Fruit fly (Drosophila melanogaster) whole organism, adult: ENCODE measurements around the gene CG33721.
A peak's percentile ranks its signal among the peaks of the same experiment; 100 is the strongest.

Experiments used
- CG11617 ChIP-seq: fragments of 200-800 bp; sonication (Bioruptor generic); optimal IDR thresholded peaks from 2 replicates; lab custom pipeline; 2017; ENCODE audit warnings: mild to moderate bottlenecking, missing biosample characterization, missing genetic modification reagents, missing genetic modification characterization
- CG12768 ChIP-seq: fragments of 200-800 bp; sonication (Bioruptor generic); optimal IDR thresholded peaks from 2 replicates; lab custom pipeline; 2017; ENCODE audit warnings: missing biosample characterization, missing genetic modification characterization, mild to moderate bottlenecking, moderate library complexity, missing genetic modification reagents
- CG14711 ChIP-seq: fragments of 200-800 bp; sonication (Bioruptor generic); optimal IDR thresholded peaks from 2 replicates; lab custom pipeline; 2018; ENCODE audit warnings: missing biosample characterization, mild to moderate bottlenecking, missing genetic modification characterization, moderate library complexity
- CG1620 ChIP-seq: fragments of 200-800 bp; sonication (Bioruptor generic); optimal IDR thresholded peaks from 2 replicates; lab custom pipeline; 2016; ENCODE audit warnings: missing biosample characterization, missing genetic modification characterization
- CG33017 ChIP-seq: fragments of 200-800 bp; sonication (Bioruptor generic); optimal IDR thresholded peaks from 2 replicates; lab custom pipeline; 2018; ENCODE audit warnings: missing biosample characterization, mild to moderate bottlenecking, missing genetic modification characterization, moderate library complexity
- CG5204 ChIP-seq: fragments of 200-800 bp; sonication (Bioruptor generic); optimal IDR thresholded peaks from 2 replicates; lab custom pipeline; 2016; ENCODE audit warnings: missing biosample characterization, missing genetic modification characterization
- CG7045 ChIP-seq: fragments of 200-800 bp; sonication (Bioruptor generic); optimal IDR thresholded peaks from 2 replicates; lab custom pipeline; 2017; ENCODE audit warnings: missing biosample characterization, mild to moderate bottlenecking, missing genetic modification characterization
- CG7101 ChIP-seq: fragments of 200-800 bp; sonication (Bioruptor generic); optimal IDR thresholded peaks from 2 replicates; lab custom pipeline; 2018; ENCODE audit warnings: missing biosample characterization, mild to moderate bottlenecking, missing genetic modification characterization, moderate library complexity
- Clk ChIP-seq: fragments of 200-800 bp; sonication (Bioruptor generic); optimal IDR thresholded peaks from 2 replicates; lab custom pipeline; 2017; ENCODE audit warnings: missing biosample characterization, missing genetic modification characterization
- Crg-1 ChIP-seq: fragments of 200-800 bp; sonication (Bioruptor generic); optimal IDR thresholded peaks from 2 replicates; lab custom pipeline; 2016; ENCODE audit warnings: missing biosample characterization, missing genetic modification characterization
- Hr96 ChIP-seq: fragments of 200-800 bp; sonication (Bioruptor generic); optimal IDR thresholded peaks from 2 replicates; lab custom pipeline; 2016; ENCODE audit warnings: missing biosample characterization, missing genetic modification characterization
- Mnt ChIP-seq: fragments of 200-800 bp; sonication (Bioruptor generic); optimal IDR thresholded peaks from 2 replicates; lab custom pipeline; 2016; ENCODE audit warnings: missing biosample characterization, mild to moderate bottlenecking, missing genetic modification characterization
- bab1 ChIP-seq: fragments of 200-800 bp; sonication (Bioruptor generic); optimal IDR thresholded peaks from 3 replicates; lab custom pipeline; 2019; ENCODE audit warnings: missing biosample characterization, mild to moderate bottlenecking, missing genetic modification characterization, moderate library complexity
- cic ChIP-seq: fragments of 200-800 bp; sonication (Bioruptor generic); optimal IDR thresholded peaks from 2 replicates; lab custom pipeline; 2017; ENCODE audit warnings: missing biosample characterization, mild to moderate bottlenecking, missing genetic modification characterization, moderate library complexity
- cnc ChIP-seq, 2 experiments: fragments of >200 bp; optimal IDR thresholded peaks; 2 replicates each; lab custom pipeline; 2017
- kay ChIP-seq: fragments of 200-800 bp; sonication (Bioruptor generic); peaks from one replicate; lab custom pipeline; 2016; ENCODE audit warnings: missing biosample characterization, missing genetic modification characterization, borderline replicate concordance
- ovo ChIP-seq: fragments of 200-800 bp; sonication (Bioruptor generic); optimal IDR thresholded peaks from 2 replicates; lab custom pipeline; 2016; ENCODE audit warnings: missing biosample characterization, missing genetic modification characterization
- pad ChIP-seq: fragments of 200-800 bp; sonication (Bioruptor generic); optimal IDR thresholded peaks from 3 replicates; lab custom pipeline; 2017; ENCODE audit warnings: missing biosample characterization, missing genetic modification characterization, mild to moderate bottlenecking, moderate library complexity, missing genetic modification reagents
- tj ChIP-seq: fragments of 200-800 bp; sonication (Bioruptor generic); optimal IDR thresholded peaks from 3 replicates; lab custom pipeline; 2017; ENCODE audit warnings: missing biosample characterization, mild to moderate bottlenecking, missing genetic modification characterization, moderate library complexity
- toe ChIP-seq: fragments of 200-800 bp; sonication (Bioruptor generic); optimal IDR thresholded peaks from 2 replicates; lab custom pipeline; 2016; ENCODE audit warnings: missing biosample characterization, missing genetic modification characterization

CG33721 gene

dm6 chr3R:22341652-22342051, 10.8 kb downstream of the CG33721 start:
- TF ChIP-seq toe (GFP tag; lab: Kevin White, UChicago) (no peak), CG12768 (no peak), Mnt (GFP tag; lab: Kevin White, UChicago) (no peak), CG33017 (no peak), pad (GFP tag; lab: Kevin White, UChicago) (no peak), CG11617 (GFP tag; lab: Kevin White, UChicago) (no peak), kay (GFP tag; lab: Kevin White, UChicago) (no peak), Hr96 (GFP tag; lab: Kevin White, UChicago) (no peak), CG7045 (GFP tag; lab: Kevin White, UChicago) (no peak), CG7101 (tag; lab: Kevin White, UChicago) (no peak), CG14711 (tag; lab: Kevin White, UChicago) (no peak), Clk (GFP tag; lab: Kevin White, UChicago) (no peak), ovo (no peak)

dm6 chr3R:22342151-22342550, 11.3 kb downstream of the CG33721 start, which contains the start of gene CG5386:
TSS of gene CG5386 (minus strand) at chr3R:22342251.
- no peak for TF ChIP-seq CG11617 (GFP tag; lab: Kevin White, UChicago)
- TF ChIP-seq Clk (GFP tag; lab: Kevin White, UChicago): no peak

- TF ChIP-seq toe (GFP tag; lab: Kevin White, UChicago) (no peak), cnc (optimal IDR thresholded peaks at IDR 0.05; lab: Kevin White, UChicago) (no peak), pad (GFP tag; lab: Kevin White, UChicago) (no peak), bab1 (GFP tag; lab: Kevin White, UChicago) (no peak), kay (GFP tag; lab: Kevin White, UChicago) (no peak), Mnt (GFP tag; lab: Kevin White, UChicago) (no peak), CG7101 (tag; lab: Kevin White, UChicago) (no peak)
Measured at dm6 chr3R:22342708-22343107, 11.8 kb downstream of the CG33721 start.

dm6 chr3R:22351396-22351795, 20.5 kb downstream of the CG33721 start, which contains the start of gene rdhB:
TSS of gene rdhB (plus strand) at chr3R:22351696.
- no peak for TF ChIP-seq CG12768
- TF ChIP-seq kay (GFP tag; lab: Kevin White, UChicago): no peak
- no peak for TF ChIP-seq cic (GFP tag; lab: Kevin White, UChicago)
- no peak for TF ChIP-seq ovo
- TF ChIP-seq Clk (GFP tag; lab: Kevin White, UChicago): no peak
- no peak for TF ChIP-seq CG11617 (GFP tag; lab: Kevin White, UChicago)
- no peak for TF ChIP-seq CG7101 (tag; lab: Kevin White, UChicago)
- TF ChIP-seq CG7045 (GFP tag; lab: Kevin White, UChicago): no peak
- TF ChIP-seq pad (GFP tag; lab: Kevin White, UChicago): no peak
- TF ChIP-seq CG5204 (GFP tag; lab: Kevin White, UChicago): no peak
- no peak for TF ChIP-seq CG14711 (tag; lab: Kevin White, UChicago)
- no peak for TF ChIP-seq Mnt (GFP tag; lab: Kevin White, UChicago)
- no peak for TF ChIP-seq CG1620 (GFP tag; lab: Kevin White, UChicago)
- TF ChIP-seq bab1 (GFP tag; lab: Kevin White, UChicago): no peak
- no peak for TF ChIP-seq cnc (optimal IDR thresholded peaks at IDR 0.05; lab: Kevin White, UChicago)
- TF ChIP-seq CG33017: no peak
- no peak for TF ChIP-seq Crg-1 (GFP tag; lab: Kevin White, UChicago)
- TF ChIP-seq toe (GFP tag; lab: Kevin White, UChicago): no peak
- no peak for TF ChIP-seq tj (GFP tag; lab: Kevin White, UChicago)
- TF ChIP-seq Hr96 (GFP tag; lab: Kevin White, UChicago): no peak

dm6 chr3R:22356464-22357410, 25.9 kb downstream of the CG33721 start, which contains the start of gene Sar1:
TSS of gene Sar1 (plus strand) at chr3R:22356685.
- TF ChIP-seq bab1 (GFP tag; lab: Kevin White, UChicago) (peak; percentile 46), Crg-1 (GFP tag; lab: Kevin White, UChicago) (peak; percentile 18), pad (GFP tag; lab: Kevin White, UChicago) (peak; percentile 26), tj (GFP tag; lab: Kevin White, UChicago) (no peak), cic (GFP tag; lab: Kevin White, UChicago) (peak; percentile 61), CG5204 (GFP tag; lab: Kevin White, UChicago) (no peak), CG12768 (peak; percentile 47), cnc (optimal IDR thresholded peaks at IDR 0.05; lab: Kevin White, UChicago) (no peak), CG7045 (GFP tag; lab: Kevin White, UChicago) (no peak), Hr96 (GFP tag; lab: Kevin White, UChicago) (no peak), CG11617 (GFP tag; lab: Kevin White, UChicago) (peak; percentile 21), CG33017 (no peak), Clk (GFP tag; lab: Kevin White, UChicago) (peak; percentile 21), ovo (no peak), kay (GFP tag; lab: Kevin White, UChicago) (no peak), Mnt (GFP tag; lab: Kevin White, UChicago) (peak; percentile 36), toe (GFP tag; lab: Kevin White, UChicago) (no peak), CG14711 (tag; lab: Kevin White, UChicago) (no peak), CG1620 (GFP tag; lab: Kevin White, UChicago) (peak; percentile 58), CG7101 (tag; lab: Kevin White, UChicago) (peak; percentile 13)
